Worm (Caenorhabditis elegans) whole organism, early embryonic: ENCODE data around the gene M88.3.

Experiments
- B0310.2 ChIP-seq: sonication (generic microtip); optimal IDR thresholded peaks from 2 replicates; lab custom pipeline; 2016; ENCODE audit warnings: mild to moderate bottlenecking, missing genetic modification characterization, missing compliant biosample characterization
- F13C5.2 ChIP-seq: sonication (generic microtip); optimal IDR thresholded peaks from 2 replicates; lab custom pipeline; 2017; ENCODE audit warnings: mild to moderate bottlenecking, missing genetic modification characterization, inconsistent platforms, missing compliant biosample characterization
- aly-1 ChIP-seq: sonication (generic microtip); optimal IDR thresholded peaks from 2 replicates; lab custom pipeline; 2016; ENCODE audit warnings: missing genetic modification characterization, missing compliant biosample characterization
- ama-1 ChIP-seq: fragments of 150-350 bp; optimal IDR thresholded peaks from 2 replicates; lab custom pipeline; 2014
- ceh-13 ChIP-seq: fragments of 200-800 bp; sonication (Bioruptor generic); optimal IDR thresholded peaks from 2 replicates; lab custom pipeline; 2018; ENCODE audit warnings: mild to moderate bottlenecking, missing genetic modification characterization, missing compliant biosample characterization
- ceh-36 ChIP-seq: sonication (generic microtip); optimal IDR thresholded peaks from 2 replicates; lab custom pipeline; 2016; ENCODE audit warnings: missing genetic modification characterization, inconsistent platforms, missing compliant biosample characterization
- ets-7 ChIP-seq: sonication (generic microtip); optimal IDR thresholded peaks from 2 replicates; lab custom pipeline; 2016; ENCODE audit warnings: missing genotype, missing genetic modification characterization, missing compliant biosample characterization
- flt-1 ChIP-seq: fragments of 200-800 bp; sonication (Bioruptor generic); IDR thresholded peaks from 2 replicates; pipeline ENCODE4 v1.3.6; 2022; ENCODE audit warnings: missing genetic modification characterization, missing compliant biosample characterization
- hmbx-1 ChIP-seq: sonication (generic microtip); optimal IDR thresholded peaks from 2 replicates; lab custom pipeline; 2016; ENCODE audit warnings: mild to moderate bottlenecking, missing genetic modification characterization, missing compliant biosample characterization
- hmg-4 ChIP-seq: fragments of 200-800 bp; sonication (Bioruptor generic); optimal IDR thresholded peaks from 2 replicates; lab custom pipeline; 2018; ENCODE audit warnings: mild to moderate bottlenecking, missing genetic modification characterization, missing compliant biosample characterization
- hnd-1 ChIP-seq: sonication (generic microtip); optimal IDR thresholded peaks from 2 replicates; lab custom pipeline; 2016; ENCODE audit warnings: missing genetic modification characterization, missing compliant biosample characterization
- pes-1 ChIP-seq: fragments of 200-800 bp; sonication (Bioruptor generic); IDR thresholded peaks from 2 replicates; pipeline ENCODE4 v1.3.6; 2022; ENCODE audit warnings: missing genetic modification reagents, missing genetic modification characterization, missing compliant biosample characterization
- scrt-1 ChIP-seq: fragments of 200-800 bp; sonication (Bioruptor generic); IDR thresholded peaks from 2 replicates; pipeline ENCODE4 v1.3.6; 2022; ENCODE audit warnings: missing genetic modification characterization, missing compliant biosample characterization
- sea-1 ChIP-seq: fragments of 200-800 bp; sonication (Bioruptor generic); conservative IDR thresholded peaks from 2 replicates; pipeline ENCODE4 v1.3.6; 2022; ENCODE audit warnings: missing genetic modification characterization, missing compliant biosample characterization
- tbx-11 ChIP-seq: fragments of 200-800 bp; sonication (Bioruptor generic); IDR thresholded peaks from 2 replicates; pipeline ENCODE4 v1.3.6; 2022; ENCODE audit warnings: missing genetic modification characterization, missing compliant biosample characterization
- tbx-37 ChIP-seq: fragments of 200-800 bp; sonication (Bioruptor generic); conservative IDR thresholded peaks from 2 replicates; pipeline ENCODE4 v1.3.6; 2022; ENCODE audit warnings: missing genetic modification reagents, missing genetic modification characterization, missing compliant biosample characterization
- tra-4 ChIP-seq: sonication (generic microtip); optimal IDR thresholded peaks from 2 replicates; lab custom pipeline; 2017; ENCODE audit warnings: missing genetic modification characterization, missing compliant biosample characterization

Gene M88.3

ce11 chrIII:4502559-4503240, 42.2 kb downstream of the M88.3 start:
- TF ChIP-seq B0310.2 (tag; lab: Kevin White, UChicago) (peak; percentile 39), hmg-4 (peak; percentile 60), hmbx-1 (tag; lab: Kevin White, UChicago) (no peak)

ce11 chrIII:4498938-4499337, 45.9 kb downstream of the M88.3 start, which contains the start of the genes C07G2.5 and atf-7:
Gene C07G2.5 (minus strand): TSS chrIII:4499038.
Gene atf-7 (minus strand): TSS chrIII:4499045.
- TF ChIP-seq aly-1 (no peak), hmbx-1 (tag; lab: Kevin White, UChicago) (no peak), flt-1 (GFP tag; lab: Robert Waterston, UW) (no peak), B0310.2 (tag; lab: Kevin White, UChicago) (no peak), scrt-1 (no peak)

- TF ChIP-seq F13C5.2 (no peak), hmg-4 (no peak), ceh-36 (no peak), tra-4 (tag; lab: Kevin White, UChicago) (no peak), hmbx-1 (tag; lab: Kevin White, UChicago) (no peak), aly-1 (no peak), pes-1 (GFP tag; lab: Robert Waterston, UW) (no peak), B0310.2 (tag; lab: Kevin White, UChicago) (no peak), hnd-1 (tag; lab: Kevin White, UChicago) (no peak), sea-1 (GFP tag; lab: Robert Waterston, UW) (no peak), ama-1 (lab: Kevin White, UChicago) (no peak), tbx-37 (no peak), ceh-13 (GFP tag; lab: Kevin White, UChicago) (no peak), flt-1 (GFP tag; lab: Robert Waterston, UW) (no peak)
Observed at ce11 chrIII:4496085-4496484, 48.8 kb downstream of the M88.3 start.

- TF ChIP-seq hnd-1 (tag; lab: Kevin White, UChicago) (no peak), hmbx-1 (tag; lab: Kevin White, UChicago) (no peak), flt-1 (GFP tag; lab: Robert Waterston, UW) (no peak), hmg-4 (no peak), B0310.2 (tag; lab: Kevin White, UChicago) (no peak), sea-1 (GFP tag; lab: Robert Waterston, UW) (no peak), ceh-36 (no peak), F13C5.2 (no peak), tbx-11 (GFP tag; lab: Robert Waterston, UW) (no peak), pes-1 (GFP tag; lab: Robert Waterston, UW) (no peak), ets-7 (tag; lab: Kevin White, UChicago) (no peak), scrt-1 (no peak), ceh-13 (GFP tag; lab: Kevin White, UChicago) (no peak), aly-1 (no peak), ama-1 (lab: Kevin White, UChicago) (no peak)
Observed at ce11 chrIII:4495685-4496084, 49.2 kb downstream of the M88.3 start.

- no peak for TF ChIP-seq scrt-1
- no peak for TF ChIP-seq hmg-4
Observed at ce11 chrIII:4495250-4495649, 49.6 kb downstream of the M88.3 start.

ce11 chrIII:4494541-4495010, 50.3 kb downstream of the M88.3 start:
- TF ChIP-seq tbx-11 (GFP tag; lab: Robert Waterston, UW) = no peak
- TF ChIP-seq aly-1 = no peak
- no peak for TF ChIP-seq ceh-36
- TF ChIP-seq B0310.2 (tag; lab: Kevin White, UChicago) = no peak
- no peak for TF ChIP-seq tra-4 (tag; lab: Kevin White, UChicago)
- no peak for TF ChIP-seq ets-7 (tag; lab: Kevin White, UChicago)
- no peak for TF ChIP-seq scrt-1
- no peak for TF ChIP-seq pes-1 (GFP tag; lab: Robert Waterston, UW)
- TF ChIP-seq hmbx-1 (tag; lab: Kevin White, UChicago) = no peak
